Worm (Caenorhabditis elegans): Measurements from ENCODE around the gene M153.3.

- TF ChIP-seq hmbx-1 (tag; optimal IDR thresholded peaks at IDR 0.05) (no peak), sea-1 (GFP tag; conservative IDR thresholded peaks at IDR 0.05) (no peak), ama-1 (optimal IDR thresholded peaks at IDR 0.05) (no peak), pes-1 (GFP tag; IDR thresholded peaks at IDR 0.05) (no peak), tbx-11 (GFP tag; IDR thresholded peaks at IDR 0.05) (no peak), flt-1 (GFP tag; IDR thresholded peaks at IDR 0.05) (no peak), B0310.2 (tag; optimal IDR thresholded peaks at IDR 0.05) (no peak), aly-1 (tag; optimal IDR thresholded peaks at IDR 0.05) (no peak), tbx-37 (GFP tag; conservative IDR thresholded peaks at IDR 0.05) (no peak), ceh-13 (GFP tag; optimal IDR thresholded peaks at IDR 0.05) (no peak), hnd-1 (tag; optimal IDR thresholded peaks at IDR 0.05) (no peak), ets-7 (tag; optimal IDR thresholded peaks at IDR 0.05) (no peak)
These were observed 7.0 kb downstream of the M153.3 start, which contains the start of gene znf-474 for ce11 chrX:12149638-12150137.

All from whole organism, early embryonic.